Fruit fly (Drosophila melanogaster): ENCODE results near the gene hydra.

- no peak for TF ChIP-seq CG11617 (GFP tag; optimal IDR thresholded peaks at IDR 0.05)
- TF ChIP-seq CG1620 (GFP tag; optimal IDR thresholded peaks at IDR 0.05): no peak
- no peak for TF ChIP-seq tj (GFP tag; optimal IDR thresholded peaks at IDR 0.05)
- TF ChIP-seq toe (GFP tag; optimal IDR thresholded peaks at IDR 0.05): no peak
- TF ChIP-seq Clk (GFP tag; optimal IDR thresholded peaks at IDR 0.05): no peak
- TF ChIP-seq CG7101 (tag; optimal IDR thresholded peaks at IDR 0.05): no peak
- no peak for TF ChIP-seq cic (GFP tag; optimal IDR thresholded peaks at IDR 0.05)
- no peak for TF ChIP-seq CG33017 (tag; optimal IDR thresholded peaks at IDR 0.05)
- TF ChIP-seq CG5204 (GFP tag; optimal IDR thresholded peaks at IDR 0.05): no peak
- TF ChIP-seq Crg-1 (GFP tag; optimal IDR thresholded peaks at IDR 0.05): no peak
These were observed 17.1 kb upstream of the hydra start for dm6 chrX:20693814-20694452.

Data from whole organism, adult.